Fruit fly (Drosophila melanogaster) whole organism, embryonic: ENCODE data around the gene CG43402.

ENCODE experiments used
- CG10147 ChIP-seq: fragments of 200-800 bp; sonication (Bioruptor generic); optimal IDR thresholded peaks from 2 replicates; lab custom pipeline; 2019; ENCODE audit warnings: missing biosample characterization, mild to moderate bottlenecking, missing genetic modification characterization, moderate library complexity
- CG10321 ChIP-seq: fragments of 200-800 bp; sonication (Bioruptor generic); IDR thresholded peaks from 2 replicates; pipeline ENCODE4 v1.3.6; 2022; ENCODE audit warnings: missing biosample characterization, missing genetic modification characterization
- CG10366 ChIP-seq: fragments of 200-800 bp; sonication (Bioruptor generic); IDR thresholded peaks from 2 replicates; pipeline ENCODE4 v1.3.6; 2022; ENCODE audit warnings: missing biosample characterization, missing genetic modification characterization
- CG10462 ChIP-seq: fragments of 200-800 bp; sonication (Bioruptor generic); optimal IDR thresholded peaks from 2 replicates; lab custom pipeline; 2016; ENCODE audit warnings: missing biosample characterization, missing genetic modification characterization
- CG10565 ChIP-seq: fragments of 200-800 bp; sonication (Bioruptor generic); optimal IDR thresholded peaks from 3 replicates; lab custom pipeline; 2016; ENCODE audit warnings: missing biosample characterization, mild to moderate bottlenecking, missing genetic modification characterization
- CG10979 ChIP-seq: fragments of 200-800 bp; sonication (Bioruptor generic); optimal IDR thresholded peaks from 2 replicates; lab custom pipeline; 2018; ENCODE audit warnings: missing biosample characterization, mild to moderate bottlenecking, missing genetic modification characterization, moderate library complexity
- CG11560 ChIP-seq: fragments of 200-800 bp; sonication (Bioruptor generic); IDR thresholded peaks from 3 replicates; pipeline ENCODE4 v1.3.6; 2022; ENCODE audit warnings: missing biosample characterization, missing genetic modification characterization
- CG12104 ChIP-seq: fragments of 200-800 bp; sonication (Bioruptor generic); optimal IDR thresholded peaks from 3 replicates; lab custom pipeline; 2016; ENCODE audit warnings: missing biosample characterization, missing genetic modification characterization
- CG13296 ChIP-seq: fragments of 200-800 bp; sonication (Bioruptor generic); optimal IDR thresholded peaks from 3 replicates; lab custom pipeline; 2018; ENCODE audit warnings: missing biosample characterization, mild to moderate bottlenecking, missing genetic modification characterization
- CG13624 ChIP-seq: fragments of 200-800 bp; sonication (Bioruptor generic); optimal IDR thresholded peaks from 2 replicates; lab custom pipeline; 2016; ENCODE audit warnings: missing biosample characterization, missing genetic modification characterization
- CG14441 ChIP-seq: fragments of 200-800 bp; sonication (Bioruptor generic); IDR thresholded peaks from 2 replicates; pipeline ENCODE4 v1.3.6; 2022; ENCODE audit warnings: missing biosample characterization, missing genetic modification characterization
- CG14710 ChIP-seq: fragments of 200-800 bp; sonication (Bioruptor generic); optimal IDR thresholded peaks from 3 replicates; lab custom pipeline; 2019; ENCODE audit warnings: missing biosample characterization, mild to moderate bottlenecking, missing genetic modification characterization, moderate library complexity
- CG15011 ChIP-seq: fragments of 200-800 bp; sonication (Bioruptor generic); optimal IDR thresholded peaks from 3 replicates; lab custom pipeline; 2018; ENCODE audit warnings: missing biosample characterization, mild to moderate bottlenecking, missing genetic modification characterization
- CG32767 ChIP-seq: fragments of 200-800 bp; sonication (Bioruptor generic); IDR thresholded peaks from 2 replicates; pipeline ENCODE4 v1.3.6; 2022; ENCODE audit warnings: missing biosample characterization, missing genetic modification characterization
- CG4282 ChIP-seq: fragments of 200-800 bp; sonication (Bioruptor generic); optimal IDR thresholded peaks from 2 replicates; lab custom pipeline; 2016; ENCODE audit warnings: missing biosample characterization, missing genetic modification characterization
- CG43689 ChIP-seq: fragments of 200-800 bp; sonication (Bioruptor generic); IDR thresholded peaks from 2 replicates; pipeline ENCODE4 v1.3.6; 2022; ENCODE audit warnings: missing biosample characterization, missing genetic modification characterization
- CG4730 ChIP-seq: fragments of 200-800 bp; sonication (Bioruptor generic); IDR thresholded peaks from 2 replicates; pipeline ENCODE4 v1.3.6; 2022; ENCODE audit warnings: missing biosample characterization, missing genetic modification characterization
- CG4820 ChIP-seq: fragments of 200-800 bp; sonication (Bioruptor generic); optimal IDR thresholded peaks from 3 replicates; lab custom pipeline; 2016; ENCODE audit warnings: missing biosample characterization, missing genetic modification characterization
- CG7372 ChIP-seq: fragments of 200-800 bp; sonication (Bioruptor generic); IDR thresholded peaks from 2 replicates; pipeline ENCODE4 v1.3.6; 2022; ENCODE audit warnings: missing biosample characterization, missing genetic modification characterization
- CG7928 ChIP-seq: fragments of 200-800 bp; sonication (Bioruptor generic); optimal IDR thresholded peaks from 2 replicates; lab custom pipeline; 2017; ENCODE audit warnings: missing biosample characterization, mild to moderate bottlenecking, missing genetic modification characterization
- CG8765 ChIP-seq: fragments of 200-800 bp; sonication (Bioruptor generic); IDR thresholded peaks from 2 replicates; pipeline ENCODE4 v1.3.6; 2022; ENCODE audit warnings: missing biosample characterization, missing genetic modification characterization
- CG9609 ChIP-seq: fragments of 200-800 bp; sonication (Bioruptor generic); optimal IDR thresholded peaks from 3 replicates; lab custom pipeline; 2016; ENCODE audit warnings: missing biosample characterization, missing genetic modification characterization
- CG9932 ChIP-seq: fragments of 200-800 bp; sonication (Bioruptor generic); IDR thresholded peaks from 2 replicates; pipeline ENCODE4 v1.3.6; 2022; ENCODE audit warnings: missing biosample characterization, missing genetic modification characterization
- D19A ChIP-seq: fragments of 200-800 bp; optimal IDR thresholded peaks from 3 replicates; lab custom pipeline; 2019; ENCODE audit warnings: missing biosample characterization, mild to moderate bottlenecking, missing genetic modification characterization, moderate library complexity
- Dll ChIP-seq: fragments of 200-800 bp; sonication (Bioruptor generic); IDR thresholded peaks from 4 replicates; pipeline ENCODE4 v1.3.6; 2022; ENCODE audit warnings: missing biosample characterization, missing genetic modification characterization; ENCODE audit not compliant: partially characterized antibody
- Doc3 ChIP-seq: fragments of 200-800 bp; sonication (Bioruptor generic); IDR thresholded peaks from 3 replicates; pipeline ENCODE4 v1.3.6; 2022; ENCODE audit warnings: missing biosample characterization, missing genetic modification characterization; ENCODE audit not compliant: partially characterized antibody
- E2f1 ChIP-seq: fragments of 200-800 bp; sonication (Bioruptor generic); IDR thresholded peaks from 2 replicates; pipeline ENCODE4 v1.3.6; 2022; ENCODE audit warnings: missing biosample characterization, missing genetic modification characterization
- ERR ChIP-seq: fragments of 200-800 bp; sonication (Bioruptor generic); optimal IDR thresholded peaks from 2 replicates; lab custom pipeline; 2016; ENCODE audit warnings: missing biosample characterization, missing genetic modification characterization
- Fer2 ChIP-seq: fragments of 200-800 bp; sonication (Bioruptor generic); optimal IDR thresholded peaks from 2 replicates; lab custom pipeline; 2018; ENCODE audit warnings: missing biosample characterization, mild to moderate bottlenecking, missing genetic modification characterization, moderate library complexity
- HLH4C ChIP-seq: fragments of 200-800 bp; sonication (Bioruptor generic); IDR thresholded peaks from 3 replicates; pipeline ENCODE4 v1.3.6; 2022; ENCODE audit warnings: missing biosample characterization, missing genetic modification characterization; ENCODE audit not compliant: partially characterized antibody
- Lpt ChIP-seq: fragments of >200 bp; optimal IDR thresholded peaks from 2 replicates; lab custom pipeline; 2018; ENCODE audit warnings: missing biosample characterization, missing genetic modification characterization
- NK7.1 ChIP-seq: fragments of 200-800 bp; sonication (Bioruptor generic); optimal IDR thresholded peaks from 3 replicates; lab custom pipeline; 2016; ENCODE audit warnings: missing biosample characterization, missing genetic modification characterization
- Rx ChIP-seq: fragments of 200-800 bp; sonication (Bioruptor generic); IDR thresholded peaks from 2 replicates; pipeline ENCODE4 v1.3.6; 2022; ENCODE audit warnings: missing biosample characterization, missing genetic modification characterization
- Stat92E ChIP-seq, 3 experiments: fragments of >200 bp in 2 of 3; fragments of 200-800 bp in 1 of 3; sonication (Bioruptor generic) in 1 of 3; optimal IDR thresholded peaks; 2 replicates each; lab custom pipeline; 2017 to 2019; ENCODE audit warnings: missing biosample characterization in 3 of 3, missing genetic modification characterization in 3 of 3, mild to moderate bottlenecking in 1 of 3, moderate library complexity in 1 of 3
- ato ChIP-seq: fragments of 200-800 bp; sonication (Bioruptor generic); IDR thresholded peaks from 2 replicates; pipeline ENCODE4 v1.3.6; 2022; ENCODE audit warnings: missing biosample characterization, missing genetic modification characterization; ENCODE audit not compliant: partially characterized antibody
- cg ChIP-seq: fragments of 200-800 bp; sonication (Bioruptor generic); optimal IDR thresholded peaks from 3 replicates; lab custom pipeline; 2019; ENCODE audit warnings: missing biosample characterization, mild to moderate bottlenecking, missing genetic modification characterization, moderate library complexity
- croc ChIP-seq: fragments of 200-800 bp; sonication (Bioruptor generic); conservative IDR thresholded peaks from 3 replicates; pipeline ENCODE4 v1.3.6; 2022; ENCODE audit warnings: missing biosample characterization, missing genetic modification characterization
- dmrt99B ChIP-seq: fragments of 200-800 bp; sonication (Bioruptor generic); optimal IDR thresholded peaks from 2 replicates; lab custom pipeline; 2018; ENCODE audit warnings: missing biosample characterization, mild to moderate bottlenecking, missing genetic modification characterization, moderate library complexity
- fd102C ChIP-seq: fragments of 200-800 bp; sonication (Bioruptor generic); optimal IDR thresholded peaks from 2 replicates; lab custom pipeline; 2018; ENCODE audit warnings: missing biosample characterization, mild to moderate bottlenecking, missing genetic modification characterization, moderate library complexity
- fd3F ChIP-seq: fragments of 200-800 bp; sonication (Bioruptor generic); optimal IDR thresholded peaks from 2 replicates; lab custom pipeline; 2018; ENCODE audit warnings: missing biosample characterization, mild to moderate bottlenecking, missing genetic modification characterization, moderate library complexity
- fru ChIP-seq: fragments of >200 bp; optimal IDR thresholded peaks from 2 replicates; lab custom pipeline; 2017
- gsb-n ChIP-seq: fragments of 200-800 bp; sonication (Bioruptor generic); optimal IDR thresholded peaks from 3 replicates; lab custom pipeline; 2018; ENCODE audit warnings: missing biosample characterization, mild to moderate bottlenecking, missing genetic modification characterization
- insv ChIP-seq, 2 experiments: fragments of 200-800 bp; sonication (Bioruptor generic); optimal IDR thresholded peaks; 3 replicates each; lab custom pipeline; 2016 to 2018; ENCODE audit warnings: missing biosample characterization in 2 of 2, missing genetic modification characterization in 2 of 2
- jigr1 ChIP-seq: fragments of 200-800 bp; sonication (Bioruptor generic); IDR thresholded peaks from 3 replicates; pipeline ENCODE4 v1.3.6; 2022; ENCODE audit warnings: missing biosample characterization, missing genetic modification characterization
- mld ChIP-seq: fragments of 200-800 bp; sonication (Bioruptor generic); IDR thresholded peaks from 3 replicates; pipeline ENCODE4 v1.3.6; 2022; ENCODE audit warnings: missing biosample characterization, missing genetic modification characterization; ENCODE audit not compliant: partially characterized antibody
- pfk ChIP-seq: fragments of 200-800 bp; sonication (Bioruptor generic); optimal IDR thresholded peaks from 2 replicates; lab custom pipeline; 2018; ENCODE audit warnings: missing biosample characterization, mild to moderate bottlenecking, missing genetic modification characterization, moderate library complexity
- row ChIP-seq: fragments of 200-800 bp; sonication (Bioruptor generic); IDR thresholded peaks from 3 replicates; pipeline ENCODE4 v1.3.6; 2022; ENCODE audit warnings: missing biosample characterization, missing genetic modification characterization
- schlank ChIP-seq: fragments of 200-800 bp; sonication (Bioruptor generic); optimal IDR thresholded peaks from 2 replicates; lab custom pipeline; 2018; ENCODE audit warnings: missing biosample characterization, mild to moderate bottlenecking, missing genetic modification characterization
- tup ChIP-seq: fragments of 200-800 bp; sonication (Bioruptor generic); optimal IDR thresholded peaks from 2 replicates; lab custom pipeline; 2016; ENCODE audit warnings: missing biosample characterization, mild to moderate bottlenecking, missing genetic modification characterization, moderate library complexity
- wor ChIP-seq: fragments of 200-800 bp; sonication (Bioruptor generic); IDR thresholded peaks from 2 replicates; pipeline ENCODE4 v1.3.6; 2022; ENCODE audit warnings: missing biosample characterization, missing genetic modification characterization
- zf30C ChIP-seq: fragments of 200-800 bp; sonication (Bioruptor generic); optimal IDR thresholded peaks from 3 replicates; lab custom pipeline; 2018; ENCODE audit warnings: missing biosample characterization, mild to moderate bottlenecking, missing genetic modification characterization

CG43402 gene

dm6 chr2L:1445048-1445447 is 2.6 kb downstream of the CG43402 start (continued):
- no peak for TF ChIP-seq CG12104 (GFP tag; lab: Kevin White, UChicago)
- no peak for TF ChIP-seq ato (GFP tag; lab: Robert Waterston, UW)
- peak; percentile 42 for TF ChIP-seq CG14710 (tag; lab: Kevin White, UChicago)
- TF ChIP-seq pfk (GFP tag; lab: Kevin White, UChicago): no peak
- no peak for TF ChIP-seq CG13624 (GFP tag; lab: Kevin White, UChicago)
- no peak for TF ChIP-seq insv (GFP tag; optimal IDR thresholded peaks at IDR 0.05; lab: Kevin White, UChicago)
- TF ChIP-seq CG10366 (GFP tag; lab: Robert Waterston, UW): peak; percentile 18; the same call in 1 of the 2 replicates
- peak; percentile 66 for TF ChIP-seq row (GFP tag; lab: Robert Waterston, UW)
- no peak for TF ChIP-seq CG11560 (tag; lab: Robert Waterston, UW)
- TF ChIP-seq Stat92E (GFP tag; optimal IDR thresholded peaks at IDR 0.05; lab: Kevin White, UChicago): no peak
- TF ChIP-seq CG43689: no peak
- TF ChIP-seq NK7.1 (GFP tag; lab: Kevin White, UChicago): no peak
- 0 out of 3 replicates have a peak, but pooled peaks have one; percentile 19 for TF ChIP-seq HLH4C (GFP tag; lab: Robert Waterston, UW)
- no peak for TF ChIP-seq mld (GFP tag; lab: Robert Waterston, UW)
- TF ChIP-seq CG10979: peak; percentile 51
- TF ChIP-seq CG4730: no peak
- TF ChIP-seq CG9932: no peak
- TF ChIP-seq ERR (GFP tag; lab: Kevin White, UChicago): no peak
- no peak for TF ChIP-seq CG4820 (GFP tag; lab: Kevin White, UChicago)
- TF ChIP-seq CG10147 (GFP tag; lab: Kevin White, UChicago): no peak
- TF ChIP-seq fd102C (GFP tag; lab: Kevin White, UChicago): no peak
- no peak for TF ChIP-seq CG15011
- TF ChIP-seq tup (GFP tag; lab: Kevin White, UChicago): no peak
- no peak for TF ChIP-seq CG10321 (GFP tag; lab: Robert Waterston, UW)
- TF ChIP-seq Lpt (GFP tag; lab: Kevin White, UChicago): no peak
- peak; percentile 33 for TF ChIP-seq dmrt99B (tag; lab: Kevin White, UChicago)
- TF ChIP-seq CG14441 (GFP tag; lab: Robert Waterston, UW): no peak
- TF ChIP-seq CG10565 (GFP tag; lab: Kevin White, UChicago): no peak
- no peak for TF ChIP-seq fd3F (GFP tag; lab: Kevin White, UChicago)
- TF ChIP-seq CG4282 (GFP tag; lab: Kevin White, UChicago): no peak
- no peak for TF ChIP-seq jigr1 (GFP tag; lab: Robert Waterston, UW)
- no peak for TF ChIP-seq wor (GFP tag; lab: Robert Waterston, UW)
- peak; percentile 67; the same call in 3 of the 4 replicates for TF ChIP-seq Dll (GFP tag; lab: Robert Waterston, UW)
- TF ChIP-seq CG10462 (GFP tag; lab: Kevin White, UChicago): no peak
- TF ChIP-seq zf30C (GFP tag; lab: Kevin White, UChicago): no peak
- peak; percentile 24 for TF ChIP-seq D19A (tag; lab: Kevin White, UChicago)
- no peak for TF ChIP-seq croc (GFP tag; lab: Robert Waterston, UW)
- TF ChIP-seq CG13296 (GFP tag; lab: Kevin White, UChicago): peak; percentile 5
- TF ChIP-seq gsb-n (tag; lab: Kevin White, UChicago): peak; percentile 57
- TF ChIP-seq CG8765 (GFP tag; lab: Robert Waterston, UW): no peak
- TF ChIP-seq fru (lab: Kevin White, UChicago): no peak
- TF ChIP-seq Fer2 (tag; lab: Kevin White, UChicago): no peak
- no peak for TF ChIP-seq CG7928 (GFP tag; lab: Kevin White, UChicago)
- TF ChIP-seq CG9609: no peak
- peak; percentile 36; the same call in 1 of the 2 replicates for TF ChIP-seq Rx (GFP tag; lab: Robert Waterston, UW)
- no peak for TF ChIP-seq cg (GFP tag; lab: Kevin White, UChicago)
- 0 out of 3 replicates have a peak, but pooled peaks have one; percentile 24 for TF ChIP-seq Doc3 (GFP tag; lab: Robert Waterston, UW)
- no peak for TF ChIP-seq schlank (tag; lab: Kevin White, UChicago)
- TF ChIP-seq CG32767 (GFP tag; lab: Robert Waterston, UW): no peak
- 0 out of 2 replicates have a peak, but pooled peaks have one; percentile 15 for TF ChIP-seq CG7372
- TF ChIP-seq E2f1 (GFP tag; lab: Robert Waterston, UW): no peak
